Fruit fly (Drosophila melanogaster): ENCODE measurements around the gene hth.
A peak's percentile ranks its signal among the peaks of the same experiment; 100 is the strongest.

Gene hth

DNA sequence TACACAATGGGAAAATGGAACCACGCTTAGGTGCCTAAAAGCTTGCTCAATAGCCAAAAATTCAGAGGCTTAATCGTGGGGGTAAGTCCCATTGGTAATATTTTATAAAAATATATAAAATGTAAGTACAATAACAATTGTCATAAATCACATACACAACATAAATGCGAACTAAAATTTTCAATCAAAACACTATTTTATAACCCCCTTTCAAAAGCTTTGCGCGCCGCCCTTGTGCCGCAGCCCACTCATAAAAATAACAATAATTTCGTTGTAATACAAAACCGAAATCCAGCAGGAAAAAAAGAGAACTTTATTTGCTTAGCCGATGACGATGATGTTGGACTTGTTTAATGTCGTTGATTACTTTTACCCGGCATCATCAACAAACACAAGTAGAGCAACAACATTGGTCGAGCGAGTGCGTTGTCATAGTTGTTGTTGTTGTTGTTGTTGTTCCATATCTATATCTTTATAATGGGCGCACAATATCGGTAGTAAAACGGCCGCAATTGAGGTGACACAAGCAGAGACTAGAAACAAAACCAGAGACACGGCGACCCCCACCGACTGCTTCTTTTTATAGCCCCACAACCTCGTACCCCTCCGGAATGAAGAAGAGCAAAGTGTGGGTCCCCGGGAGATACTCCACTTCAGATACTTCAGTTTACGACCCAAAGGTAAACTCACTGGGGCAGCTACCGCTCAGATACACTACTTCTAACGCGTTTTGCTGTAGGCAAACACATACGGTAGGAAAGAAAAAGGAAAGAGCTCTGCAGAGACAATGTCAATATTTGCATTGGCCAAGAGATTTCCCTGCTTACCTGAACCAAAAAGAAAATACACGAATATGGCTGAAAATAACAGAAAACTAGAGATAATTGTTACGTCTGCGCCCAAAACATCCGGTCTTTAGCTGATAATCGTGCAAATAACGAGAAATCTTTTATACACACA, 41.5 kb downstream of the hth start (continued):
- peak; percentile 53 for TF ChIP-seq CG5180 (GFP tag; optimal IDR thresholded peaks at IDR 0.05)
- TF ChIP-seq CG30403 (GFP tag; optimal IDR thresholded peaks at IDR 0.05) = peak; percentile 86
- TF ChIP-seq CG12071 (GFP tag; optimal IDR thresholded peaks at IDR 0.05) = peak; percentile 49
- peak; percentile 40 for TF ChIP-seq pho (GFP tag; optimal IDR thresholded peaks at IDR 0.05)
- TF ChIP-seq CG15601 (tag; optimal IDR thresholded peaks at IDR 0.05) = peak; percentile 76
- peak; percentile 80 for TF ChIP-seq Taf1 (GFP tag; IDR thresholded peaks at IDR 0.05)
- TF ChIP-seq cad (GFP tag; optimal IDR thresholded peaks at IDR 0.05) = no peak
- TF ChIP-seq Hr78 (GFP tag; optimal IDR thresholded peaks at IDR 0.05) = peak in 1 of 2 experiments; percentile 51
- peak; percentile 77 for TF ChIP-seq CG7556 (GFP tag; optimal IDR thresholded peaks at IDR 0.05)
- peak; percentile 83 for TF ChIP-seq bowl (GFP tag; IDR thresholded peaks at IDR 0.05)
- TF ChIP-seq emc (GFP tag; optimal IDR thresholded peaks at IDR 0.05) = peak; percentile 43
- TF ChIP-seq CG1603 (tag; optimal IDR thresholded peaks at IDR 0.05) = peak; percentile 7
- peak; percentile 92 for TF ChIP-seq CG13424 (tag; optimal IDR thresholded peaks at IDR 0.05)
- peak; percentile 71 for TF ChIP-seq aop (GFP tag; IDR thresholded peaks at IDR 0.05)
- TF ChIP-seq ara (GFP tag; IDR thresholded peaks at IDR 0.05) = peak; percentile 85
- TF ChIP-seq CG6272 (GFP tag; IDR thresholded peaks at IDR 0.05) = peak; percentile 85
- peak; percentile 52 for TF ChIP-seq CG15011 (GFP tag; optimal IDR thresholded peaks at IDR 0.05)
- TF ChIP-seq Xbp1 (GFP tag; optimal IDR thresholded peaks at IDR 0.05) = peak; percentile 85
- peak; percentile 12 for TF ChIP-seq pros (GFP tag; optimal IDR thresholded peaks at IDR 0.05)
- peak; percentile 84 for TF ChIP-seq ap (GFP tag; IDR thresholded peaks at IDR 0.05)
- TF ChIP-seq gcm2 (GFP tag; optimal IDR thresholded peaks at IDR 0.05) = no peak
- TF ChIP-seq CG1233 (GFP tag; optimal IDR thresholded peaks at IDR 0.05) = peak; percentile 69
- TF ChIP-seq Fer2 (tag; optimal IDR thresholded peaks at IDR 0.05) = peak; percentile 78
- TF ChIP-seq jumu (GFP tag; optimal IDR thresholded peaks at IDR 0.05) = peak; percentile 0
- TF ChIP-seq CG10366 (GFP tag; IDR thresholded peaks at IDR 0.05) = peak; percentile 86
- no peak for TF ChIP-seq CG34224 (GFP tag; IDR thresholded peaks at IDR 0.05; ENCODE audit: partially characterized antibody)
- peak; percentile 91 for TF ChIP-seq CG7839 (tag; optimal IDR thresholded peaks at IDR 0.05)
- TF ChIP-seq sqz (GFP tag; optimal IDR thresholded peaks at IDR 0.05) = peak; percentile 77
- peak; percentile 52 for TF ChIP-seq jing (GFP tag; optimal IDR thresholded peaks at IDR 0.05)
- TF ChIP-seq CG13894 (tag; optimal IDR thresholded peaks at IDR 0.05) = peak; percentile 52
- peak; percentile 80 for TF ChIP-seq Asciz (GFP tag; optimal IDR thresholded peaks at IDR 0.05)
- peak; percentile 47 for TF ChIP-seq CG18011 (GFP tag; optimal IDR thresholded peaks at IDR 0.05)
- peak; percentile 64 for TF ChIP-seq odd (GFP tag; optimal IDR thresholded peaks at IDR 0.05)
- TF ChIP-seq ranshi (GFP tag; IDR thresholded peaks at IDR 0.05) = peak; percentile 89; the same call in 1 of the 2 replicates
- TF ChIP-seq Dek (tag; optimal IDR thresholded peaks at IDR 0.05) = peak; percentile 79
- TF ChIP-seq CG12659 (GFP tag; optimal IDR thresholded peaks at IDR 0.05) = peak; percentile 82
- TF ChIP-seq Neu2 (GFP tag; optimal IDR thresholded peaks at IDR 0.05; ENCODE audit: borderline replicate concordance) = no peak
- peak; percentile 91 for TF ChIP-seq az2 (GFP tag; optimal IDR thresholded peaks at IDR 0.05)
- TF ChIP-seq BtbVII (GFP tag; optimal IDR thresholded peaks at IDR 0.05) = peak; percentile 78
- peak; percentile 84 for TF ChIP-seq wor (GFP tag; IDR thresholded peaks at IDR 0.05)
- peak; percentile 68 for TF ChIP-seq tio (GFP tag; optimal IDR thresholded peaks at IDR 0.05)
- TF ChIP-seq CG16813 (GFP tag; IDR thresholded peaks at IDR 0.05; ENCODE audit: partially characterized antibody) = no peak
- peak; percentile 77 for TF ChIP-seq CG10959 (GFP tag; IDR thresholded peaks at IDR 0.05)
- peak; percentile 48 for TF ChIP-seq CG30020 (tag; optimal IDR thresholded peaks at IDR 0.05)
- peak; percentile 85; the same call in 2 of the 3 replicates for TF ChIP-seq Optix (GFP tag; IDR thresholded peaks at IDR 0.05)
- TF ChIP-seq D (optimal IDR thresholded peaks at IDR 0.05) = peak; percentile 76
- peak; percentile 76 for TF ChIP-seq D (GFP tag; optimal IDR thresholded peaks at IDR 0.05)
- TF ChIP-seq CG31365 (tag; optimal IDR thresholded peaks at IDR 0.05) = peak; percentile 7

All from whole organism, embryonic.